Worm (Caenorhabditis elegans): ENCODE data around the gene lron-7.

The lron-7 gene

DNA sequence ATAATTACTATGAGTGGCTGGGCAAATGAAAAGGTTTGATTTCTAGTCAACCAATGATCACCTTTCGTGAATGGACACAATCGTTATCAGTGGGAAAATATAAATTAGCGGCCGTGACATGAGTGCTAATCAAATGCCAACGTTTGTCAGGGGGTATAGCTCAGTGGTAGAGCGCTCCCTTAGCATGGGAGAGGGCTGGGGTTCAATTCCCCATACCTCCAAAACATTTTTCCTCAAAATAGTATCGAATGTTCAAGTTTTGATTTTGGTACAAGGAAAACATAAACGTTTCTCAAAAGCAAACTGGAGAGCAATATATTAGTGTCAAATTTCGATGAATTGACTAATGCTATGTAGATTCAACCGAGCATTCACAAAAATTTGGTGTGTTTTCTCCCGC is 31.7 kb downstream of the lron-7 start (continued):
- no peak for TF ChIP-seq ama-1 (optimal IDR thresholded peaks at IDR 0.05)
- TF ChIP-seq pax-3 (tag; optimal IDR thresholded peaks at IDR 0.05), result no peak
- peak; percentile 37 for TF ChIP-seq nhr-90 (tag; optimal IDR thresholded peaks at IDR 0.05; ENCODE audit: poor library complexity)
- TF ChIP-seq lsy-2 (tag; optimal IDR thresholded peaks at IDR 0.05), result no peak
- peak in 1 of 6 experiments; percentile 21 for TF ChIP-seq elt-3 (tag; optimal IDR thresholded peaks at IDR 0.05)
- peak; percentile 39 for TF ChIP-seq nhr-19 (GFP tag; conservative IDR thresholded peaks at IDR 0.05)
- TF ChIP-seq xbp-1 (tag; optimal IDR thresholded peaks at IDR 0.05), result peak; percentile 13

DNA sequence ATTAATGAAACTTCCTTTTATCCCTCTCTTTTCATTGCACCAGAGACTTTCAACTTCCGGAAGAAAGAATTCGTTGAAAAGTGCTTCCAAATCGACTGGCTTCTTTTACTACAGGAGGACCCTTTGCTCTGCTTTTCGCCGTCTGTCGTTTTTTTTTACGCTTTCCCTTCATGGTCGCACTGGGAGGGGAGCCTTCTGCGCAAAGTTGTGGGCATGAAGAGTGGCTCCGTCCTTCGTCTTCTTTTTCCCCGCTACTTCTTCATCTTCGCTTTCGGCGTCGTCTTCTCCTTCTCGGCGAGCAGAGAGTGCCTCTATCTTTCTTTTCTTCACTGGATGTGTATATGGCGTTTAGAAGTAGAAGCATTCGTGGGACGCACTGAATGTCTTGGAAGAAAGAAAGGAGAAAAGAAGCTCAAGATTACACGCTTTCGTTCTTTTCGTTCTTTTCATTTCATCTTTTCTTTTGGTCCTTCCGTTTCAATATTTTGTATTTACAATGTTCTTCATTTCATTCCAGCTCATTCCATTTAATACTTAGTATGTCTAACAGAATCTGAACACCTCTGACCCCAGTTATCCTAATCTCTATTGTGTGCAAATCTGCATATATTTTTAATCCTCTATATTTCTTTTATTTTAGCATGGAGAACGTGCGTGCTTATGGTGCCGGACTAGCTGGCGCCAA is 35.2 kb downstream of the lron-7 start, which contains the start of gene sng-1:
Gene sng-1 (plus strand): TSS at position 635 of the 685 bp plus-strand sequence.
- TF ChIP-seq nhr-237 (tag; optimal IDR thresholded peaks at IDR 0.05) (no peak), unc-86 (tag; optimal IDR thresholded peaks at IDR 0.05) (peak; percentile 12), nhr-71 (tag; optimal IDR thresholded peaks at IDR 0.05) (peak; percentile 20), ceh-82 (tag; optimal IDR thresholded peaks at IDR 0.05) (peak in 1 of 3 experiments; percentile 33), fkh-8 (tag; optimal IDR thresholded peaks at IDR 0.05) (peak; percentile 22), alr-1 (tag; optimal IDR thresholded peaks at IDR 0.05; ENCODE audit: borderline replicate concordance) (no peak), nhr-47 (tag; optimal IDR thresholded peaks at IDR 0.05) (peak; percentile 1), lin-14 (GFP tag; optimal IDR thresholded peaks at IDR 0.05) (peak; percentile 72), ces-1 (GFP tag; optimal IDR thresholded peaks at IDR 0.05) (no peak), sptf-1 (tag; optimal IDR thresholded peaks at IDR 0.05) (no peak), lin-15B (tag; optimal IDR thresholded peaks at IDR 0.05) (no peak)

DNA sequence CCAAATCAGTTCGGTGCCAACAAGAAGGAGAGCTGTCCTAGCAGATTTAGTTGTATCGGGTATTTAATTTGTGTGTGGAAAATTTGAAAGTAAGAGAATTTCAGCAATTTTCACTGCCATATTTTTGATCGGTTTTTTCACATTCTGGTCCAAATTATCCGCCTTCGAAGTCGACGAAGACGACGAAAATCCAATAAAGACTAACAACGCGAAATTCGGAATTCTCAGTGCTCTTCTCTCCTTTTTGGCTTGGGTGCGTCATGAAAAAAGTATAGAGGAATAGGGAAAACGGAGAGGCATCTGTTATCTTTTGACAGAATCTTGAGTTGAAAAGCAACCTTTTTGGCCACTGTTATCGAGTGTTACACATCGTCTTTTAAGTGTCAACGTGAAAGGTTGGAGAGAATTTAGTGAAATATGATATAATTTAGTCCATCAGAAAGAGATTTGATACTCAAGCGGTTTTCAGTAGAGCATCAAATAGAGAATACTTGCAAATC is 36.2 kb downstream of the lron-7 start:
- no peak for TF ChIP-seq aha-1 (tag; optimal IDR thresholded peaks at IDR 0.05)
- peak; percentile 54 for TF ChIP-seq lin-14 (GFP tag; optimal IDR thresholded peaks at IDR 0.05)
- peak in 1 of 3 experiments; percentile 4 for TF ChIP-seq ceh-82 (tag; optimal IDR thresholded peaks at IDR 0.05)

DNA sequence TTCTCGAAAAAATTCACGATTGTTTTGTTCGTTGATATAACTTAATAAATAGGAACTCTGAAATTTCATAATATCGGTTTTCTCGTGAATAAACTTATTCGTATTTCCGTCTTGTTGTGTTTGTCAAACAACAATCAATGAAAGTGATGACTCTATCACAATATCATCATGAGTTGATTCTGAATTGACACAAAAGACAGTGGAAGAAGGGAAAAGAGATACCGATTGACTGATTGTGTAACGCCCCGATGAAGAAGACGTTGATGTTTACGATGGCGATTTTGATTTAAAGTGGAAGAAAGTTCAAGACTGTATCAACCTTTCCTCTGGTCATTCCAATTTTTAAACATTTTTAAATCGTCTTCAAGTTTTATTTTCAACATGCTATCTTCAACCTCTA is 37.7 kb downstream of the lron-7 start, which contains the start of gene ttr-59:
Gene ttr-59 (plus strand): TSS at position 218 of the 400 bp plus-strand sequence.
- TF ChIP-seq alr-1 (tag; optimal IDR thresholded peaks at IDR 0.05; ENCODE audit: borderline replicate concordance) (no peak), snu-23 (GFP tag; optimal IDR thresholded peaks at IDR 0.05) (peak; percentile 19), fkh-10 (GFP tag; optimal IDR thresholded peaks at IDR 0.05) (no peak), blmp-1 (tag; optimal IDR thresholded peaks at IDR 0.05) (peak; percentile 88), tlp-1 (tag; optimal IDR thresholded peaks at IDR 0.05) (no peak), ama-1 (optimal IDR thresholded peaks at IDR 0.05) (no peak), elt-3 (tag; optimal IDR thresholded peaks at IDR 0.05) (peak in 2 of 6 experiments; percentile 9 to 64), skn-1 (tag; optimal IDR thresholded peaks at IDR 0.05) (peak; percentile 24), C04F5.9 (tag; optimal IDR thresholded peaks at IDR 0.05) (no peak), nhr-71 (tag; optimal IDR thresholded peaks at IDR 0.05) (peak; percentile 0), lin-14 (GFP tag; optimal IDR thresholded peaks at IDR 0.05) (peak; percentile 35), aha-1 (tag; optimal IDR thresholded peaks at IDR 0.05) (no peak), pqm-1 (tag; optimal IDR thresholded peaks at IDR 0.05) (no peak), lin-15B (tag; optimal IDR thresholded peaks at IDR 0.05) (no peak), sup-37 (GFP tag; optimal IDR thresholded peaks at IDR 0.05) (no peak), lin-35 (GFP tag; optimal IDR thresholded peaks at IDR 0.05) (peak in 1 of 2 experiments; percentile 19), nhr-85 (tag) (peak; percentile 72), nhr-47 (tag; optimal IDR thresholded peaks at IDR 0.05) (no peak)

DNA sequence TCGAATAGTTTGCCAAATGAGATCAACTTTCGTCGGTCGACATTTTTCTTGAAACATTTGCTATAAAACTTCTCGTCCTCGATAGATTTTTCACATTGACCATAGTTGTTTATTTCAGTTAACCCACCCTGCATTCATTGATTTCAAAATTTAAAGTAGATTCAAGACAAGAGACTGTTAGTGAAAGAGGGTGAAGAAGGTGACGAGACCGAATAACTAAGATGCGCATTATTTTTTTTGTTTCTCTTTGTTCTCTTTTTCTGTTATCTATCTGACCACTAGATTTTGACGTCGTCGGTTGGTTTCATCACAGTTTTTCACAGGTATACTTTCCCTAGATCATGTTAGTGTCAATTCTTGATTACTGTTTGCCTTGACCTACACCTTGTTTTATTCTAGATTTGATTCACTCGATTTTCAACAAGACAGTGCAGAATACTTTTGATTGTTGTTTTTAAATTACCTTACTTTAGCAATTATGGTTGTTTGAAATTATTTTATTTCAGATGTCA is 38.8 kb downstream of the lron-7 start, which contains the start of gene ttr-30:
Gene ttr-30 (plus strand): TSS at position 265 of the 512 bp plus-strand sequence.
- TF ChIP-seq lin-14 (GFP tag; optimal IDR thresholded peaks at IDR 0.05), result peak; percentile 6
- peak in 1 of 6 experiments; percentile 64 for TF ChIP-seq elt-3 (tag; optimal IDR thresholded peaks at IDR 0.05)
- TF ChIP-seq ama-1 (optimal IDR thresholded peaks at IDR 0.05), result no peak
- no peak for TF ChIP-seq xbp-1 (tag; optimal IDR thresholded peaks at IDR 0.05)
- TF ChIP-seq lin-15B (tag; optimal IDR thresholded peaks at IDR 0.05), result no peak
- TF ChIP-seq nhr-90 (tag; optimal IDR thresholded peaks at IDR 0.05; ENCODE audit: poor library complexity), result no peak
- no peak for TF ChIP-seq aly-2 (tag; optimal IDR thresholded peaks at IDR 0.05)
- peak; percentile 34 for TF ChIP-seq blmp-1 (tag; optimal IDR thresholded peaks at IDR 0.05)
- TF ChIP-seq nhr-77 (tag; optimal IDR thresholded peaks at IDR 0.05), result no peak
- TF ChIP-seq vab-15 (tag; optimal IDR thresholded peaks at IDR 0.05), result no peak
- no peak for TF ChIP-seq sptf-1 (tag; optimal IDR thresholded peaks at IDR 0.05)
- TF ChIP-seq nhr-85 (tag), result peak; percentile 58
- TF ChIP-seq nhr-11 (tag; optimal IDR thresholded peaks at IDR 0.05), result no peak
